Fruit fly (Drosophila melanogaster) whole organism, embryonic: ENCODE results near the gene LManV.

Experiments used
- BEAF-32 ChIP-seq: fragments of 200-800 bp; sonication (Bioruptor generic); optimal IDR thresholded peaks from 3 replicates; lab custom pipeline; 2017; ENCODE audit warnings: missing biosample characterization, missing genetic modification characterization, mild to moderate bottlenecking, moderate library complexity, missing genetic modification reagents
- BtbVII ChIP-seq: fragments of 200-800 bp; sonication (Bioruptor generic); optimal IDR thresholded peaks from 3 replicates; lab custom pipeline; 2017; ENCODE audit warnings: missing biosample characterization, mild to moderate bottlenecking, missing genetic modification characterization
- CG10321 ChIP-seq: fragments of 200-800 bp; sonication (Bioruptor generic); IDR thresholded peaks from 2 replicates; pipeline ENCODE4 v1.3.6; 2022; ENCODE audit warnings: missing biosample characterization, missing genetic modification characterization
- CG10543 ChIP-seq: fragments of 200-800 bp; sonication (Bioruptor generic); optimal IDR thresholded peaks from 3 replicates; lab custom pipeline; 2017; ENCODE audit warnings: missing biosample characterization, mild to moderate bottlenecking, missing genetic modification characterization, moderate library complexity
- CG11085 ChIP-seq: fragments of 200-800 bp; sonication (Bioruptor generic); IDR thresholded peaks from 2 replicates; pipeline ENCODE4 v1.3.6; 2022; ENCODE audit warnings: missing biosample characterization, missing genetic modification characterization
- CG11456 ChIP-seq: fragments of 200-800 bp; sonication (Bioruptor generic); IDR thresholded peaks from 3 replicates; pipeline ENCODE4 v1.3.6; 2022; ENCODE audit warnings: missing biosample characterization, missing genetic modification characterization
- CG1603 ChIP-seq: fragments of 200-800 bp; sonication (Bioruptor generic); optimal IDR thresholded peaks from 2 replicates; lab custom pipeline; 2019; ENCODE audit warnings: missing biosample characterization, mild to moderate bottlenecking, missing genetic modification characterization, moderate library complexity
- CG16815 ChIP-seq: fragments of 200-800 bp; sonication (Bioruptor generic); optimal IDR thresholded peaks from 3 replicates; lab custom pipeline; 2017; ENCODE audit warnings: missing biosample characterization, mild to moderate bottlenecking, missing genetic modification characterization
- CG17912 ChIP-seq: fragments of 200-800 bp; sonication (Bioruptor generic); optimal IDR thresholded peaks from 2 replicates; lab custom pipeline; 2018; ENCODE audit warnings: missing biosample characterization, mild to moderate bottlenecking, missing genetic modification characterization
- CG2889 ChIP-seq: fragments of 200-800 bp; sonication (Bioruptor generic); IDR thresholded peaks from 3 replicates; pipeline ENCODE4 v1.3.6; 2022; ENCODE audit warnings: missing biosample characterization, missing genetic modification characterization
- CG33213 ChIP-seq: fragments of 200-800 bp; sonication (Bioruptor generic); optimal IDR thresholded peaks from 3 replicates; lab custom pipeline; 2016; ENCODE audit warnings: missing biosample characterization, missing genetic modification characterization
- CG34224 ChIP-seq: fragments of 200-800 bp; sonication (Bioruptor generic); IDR thresholded peaks from 3 replicates; pipeline ENCODE4 v1.3.6; 2022; ENCODE audit warnings: missing biosample characterization, missing genetic modification characterization; ENCODE audit not compliant: partially characterized antibody
- CG3726 ChIP-seq: fragments of 200-800 bp; sonication (Bioruptor generic); IDR thresholded peaks from 3 replicates; pipeline ENCODE4, ENCODE4 v1.3.6; 2022; ENCODE audit warnings: missing biosample characterization, missing genetic modification characterization
- CG4424 ChIP-seq: fragments of 200-800 bp; sonication (Bioruptor generic); optimal IDR thresholded peaks from 3 replicates; lab custom pipeline; 2016; ENCODE audit warnings: missing biosample characterization, missing genetic modification characterization
- CG6272 ChIP-seq: fragments of 200-800 bp; sonication (Bioruptor generic); IDR thresholded peaks from 2 replicates; pipeline ENCODE4 v1.3.6; 2022; ENCODE audit warnings: missing biosample characterization, missing genetic modification characterization
- CG7839 ChIP-seq: fragments of 200-800 bp; sonication (Bioruptor generic); optimal IDR thresholded peaks from 3 replicates; lab custom pipeline; 2018; ENCODE audit warnings: missing biosample characterization, mild to moderate bottlenecking, missing genetic modification characterization, moderate library complexity
- CG8281 ChIP-seq: fragments of 200-800 bp; sonication (Bioruptor generic); optimal IDR thresholded peaks from 2 replicates; lab custom pipeline; 2018; ENCODE audit warnings: missing biosample characterization, mild to moderate bottlenecking, missing genetic modification characterization, moderate library complexity
- CG8359 ChIP-seq: fragments of 200-800 bp; sonication (Bioruptor generic); optimal IDR thresholded peaks from 2 replicates; lab custom pipeline; 2017; ENCODE audit warnings: missing biosample characterization, mild to moderate bottlenecking, missing genetic modification characterization, borderline replicate concordance
- CG8388 ChIP-seq: fragments of 200-800 bp; sonication (Bioruptor generic); optimal IDR thresholded peaks from 2 replicates; lab custom pipeline; 2019; ENCODE audit warnings: missing biosample characterization, mild to moderate bottlenecking, missing genetic modification characterization, moderate library complexity
- CG8944 ChIP-seq: fragments of 200-800 bp; sonication (Bioruptor generic); optimal IDR thresholded peaks from 3 replicates; lab custom pipeline; 2016; ENCODE audit warnings: missing biosample characterization, missing genetic modification characterization
- Camta ChIP-seq: fragments of 200-800 bp; sonication (Bioruptor generic); optimal IDR thresholded peaks from 2 replicates; lab custom pipeline; 2016; ENCODE audit warnings: missing biosample characterization, missing genetic modification characterization
- Chrac-16 ChIP-seq: fragments of 200-800 bp; sonication (Bioruptor generic); optimal IDR thresholded peaks from 3 replicates; lab custom pipeline; 2016; ENCODE audit warnings: missing biosample characterization, missing genetic modification characterization
- CoRest ChIP-seq: fragments of 200-800 bp; sonication (Bioruptor generic); optimal IDR thresholded peaks from 3 replicates; lab custom pipeline; 2018; ENCODE audit warnings: missing biosample characterization, mild to moderate bottlenecking, missing genetic modification characterization, moderate library complexity
- Dfd ChIP-seq, 2 experiments: fragments of >200 bp; optimal IDR thresholded peaks; 2 replicates each; lab custom pipeline; 2017; ENCODE audit warnings: missing biosample characterization in 2 of 2, missing genetic modification characterization in 2 of 2
- Doc3 ChIP-seq: fragments of 200-800 bp; sonication (Bioruptor generic); IDR thresholded peaks from 3 replicates; pipeline ENCODE4 v1.3.6; 2022; ENCODE audit warnings: missing biosample characterization, missing genetic modification characterization; ENCODE audit not compliant: partially characterized antibody
- Dref ChIP-seq: fragments of 200-800 bp; sonication (Bioruptor generic); IDR thresholded peaks from 2 replicates; pipeline ENCODE4 v1.3.6; 2022; ENCODE audit warnings: missing biosample characterization, missing genetic modification characterization
- Fer3 ChIP-seq: fragments of 200-800 bp; sonication (Bioruptor generic); optimal IDR thresholded peaks from 2 replicates; lab custom pipeline; 2018; ENCODE audit warnings: missing biosample characterization, mild to moderate bottlenecking, missing genetic modification characterization, moderate library complexity
- Hmx ChIP-seq: fragments of 200-800 bp; sonication (Bioruptor generic); optimal IDR thresholded peaks from 2 replicates; lab custom pipeline; 2016; ENCODE audit warnings: missing biosample characterization, missing genetic modification characterization
- Kr ChIP-seq: fragments of 200-800 bp; sonication (Bioruptor generic); optimal IDR thresholded peaks from 2 replicates; lab custom pipeline; 2017; ENCODE audit warnings: missing biosample characterization, mild to moderate bottlenecking, missing genetic modification characterization
- Optix ChIP-seq: fragments of 200-800 bp; sonication (Bioruptor generic); IDR thresholded peaks from 3 replicates; pipeline ENCODE4 v1.3.6; 2022; ENCODE audit warnings: missing biosample characterization, missing genetic modification characterization
- Spps ChIP-seq: fragments of 200-800 bp; sonication (Bioruptor generic); optimal IDR thresholded peaks from 2 replicates; lab custom pipeline; 2018; ENCODE audit warnings: missing biosample characterization, mild to moderate bottlenecking, missing genetic modification characterization
- Sry-δ ChIP-seq: fragments of 200-800 bp; sonication (Bioruptor generic); optimal IDR thresholded peaks from 2 replicates; lab custom pipeline; 2016; ENCODE audit warnings: missing biosample characterization, missing genetic modification characterization
- ap ChIP-seq: fragments of 200-800 bp; sonication (Bioruptor generic); IDR thresholded peaks from 2 replicates; pipeline ENCODE4 v1.3.6; 2022; ENCODE audit warnings: missing biosample characterization, missing genetic modification characterization
- bigmax ChIP-seq: fragments of 200-800 bp; sonication (Bioruptor generic); optimal IDR thresholded peaks from 2 replicates; lab custom pipeline; 2018; ENCODE audit warnings: missing biosample characterization, mild to moderate bottlenecking, missing genetic modification characterization
- cas ChIP-seq: fragments of 200-800 bp; sonication (Bioruptor generic); IDR thresholded peaks from 2 replicates; pipeline ENCODE4 v1.3.6; 2022; ENCODE audit warnings: missing biosample characterization, missing genetic modification characterization
- cato ChIP-seq: fragments of 200-800 bp; sonication (Bioruptor generic); optimal IDR thresholded peaks from 2 replicates; lab custom pipeline; 2016; ENCODE audit warnings: missing biosample characterization, missing genetic modification characterization, borderline replicate concordance
- danr ChIP-seq: fragments of 200-800 bp; sonication (Bioruptor generic); IDR thresholded peaks from 2 replicates; pipeline ENCODE4 v1.3.6; 2022; ENCODE audit warnings: missing biosample characterization, missing genetic modification characterization
- dpn ChIP-seq, 2 experiments: fragments of 200-800 bp; sonication (Bioruptor generic); optimal IDR thresholded peaks; 3 replicates each; lab custom pipeline; 2016; ENCODE audit warnings: missing biosample characterization in 2 of 2, missing genetic modification characterization in 2 of 2
- fd64A ChIP-seq: fragments of 200-800 bp; sonication (Bioruptor generic); optimal IDR thresholded peaks from 3 replicates; lab custom pipeline; 2018; ENCODE audit warnings: missing biosample characterization, mild to moderate bottlenecking, missing genetic modification characterization
- gcm ChIP-seq: fragments of 200-800 bp; sonication (Bioruptor generic); optimal IDR thresholded peaks from 2 replicates; lab custom pipeline; 2019; ENCODE audit warnings: missing biosample characterization, mild to moderate bottlenecking, missing genetic modification characterization, moderate library complexity
- gfzf ChIP-seq: fragments of 200-800 bp; sonication (Bioruptor generic); optimal IDR thresholded peaks from 2 replicates; lab custom pipeline; 2016; ENCODE audit warnings: missing biosample characterization, mild to moderate bottlenecking, missing genetic modification characterization, moderate library complexity
- grau ChIP-seq: fragments of 200-800 bp; optimal IDR thresholded peaks from 3 replicates; lab custom pipeline; 2019; ENCODE audit warnings: missing biosample characterization, mild to moderate bottlenecking, missing genetic modification characterization, moderate library complexity
- hbn ChIP-seq: fragments of 200-800 bp; sonication (Bioruptor generic); IDR thresholded peaks from 2 replicates; pipeline ENCODE4 v1.3.6; 2022; ENCODE audit warnings: missing biosample characterization, missing genetic modification characterization; ENCODE audit not compliant: partially characterized antibody
- kay ChIP-seq: fragments of 200-800 bp; sonication (Bioruptor generic); optimal IDR thresholded peaks from 2 replicates; lab custom pipeline; 2016; ENCODE audit warnings: missing biosample characterization, missing genetic modification characterization
- lov ChIP-seq, 2 experiments: fragments of 200-800 bp in 1 of 2; fragments of >200 bp in 1 of 2; sonication (Bioruptor generic) in 1 of 2; IDR thresholded peaks in 1 of 2; optimal IDR thresholded peaks in 1 of 2; 2 replicates in 1 of 2; 3 replicates in 1 of 2; pipeline versions ENCODE4 v1.3.6 to Lab custom; 2017 to 2022; ENCODE audit warnings: missing biosample characterization in 1 of 2, missing genetic modification characterization in 1 of 2
- mld ChIP-seq: fragments of 200-800 bp; sonication (Bioruptor generic); IDR thresholded peaks from 3 replicates; pipeline ENCODE4 v1.3.6; 2022; ENCODE audit warnings: missing biosample characterization, missing genetic modification characterization; ENCODE audit not compliant: partially characterized antibody
- otp ChIP-seq: fragments of 200-800 bp; sonication (Bioruptor generic); IDR thresholded peaks from 3 replicates; pipeline ENCODE4, ENCODE4 v1.3.6; 2022; ENCODE audit warnings: missing biosample characterization, missing genetic modification characterization
- row ChIP-seq: fragments of 200-800 bp; sonication (Bioruptor generic); IDR thresholded peaks from 3 replicates; pipeline ENCODE4 v1.3.6; 2022; ENCODE audit warnings: missing biosample characterization, missing genetic modification characterization
- ttk ChIP-seq: fragments of 200-800 bp; sonication (Bioruptor generic); IDR thresholded peaks from 2 replicates; pipeline ENCODE4 v2.1.2; 2022; ENCODE audit warnings: missing biosample characterization, missing genetic modification characterization

LManV gene

DNA sequence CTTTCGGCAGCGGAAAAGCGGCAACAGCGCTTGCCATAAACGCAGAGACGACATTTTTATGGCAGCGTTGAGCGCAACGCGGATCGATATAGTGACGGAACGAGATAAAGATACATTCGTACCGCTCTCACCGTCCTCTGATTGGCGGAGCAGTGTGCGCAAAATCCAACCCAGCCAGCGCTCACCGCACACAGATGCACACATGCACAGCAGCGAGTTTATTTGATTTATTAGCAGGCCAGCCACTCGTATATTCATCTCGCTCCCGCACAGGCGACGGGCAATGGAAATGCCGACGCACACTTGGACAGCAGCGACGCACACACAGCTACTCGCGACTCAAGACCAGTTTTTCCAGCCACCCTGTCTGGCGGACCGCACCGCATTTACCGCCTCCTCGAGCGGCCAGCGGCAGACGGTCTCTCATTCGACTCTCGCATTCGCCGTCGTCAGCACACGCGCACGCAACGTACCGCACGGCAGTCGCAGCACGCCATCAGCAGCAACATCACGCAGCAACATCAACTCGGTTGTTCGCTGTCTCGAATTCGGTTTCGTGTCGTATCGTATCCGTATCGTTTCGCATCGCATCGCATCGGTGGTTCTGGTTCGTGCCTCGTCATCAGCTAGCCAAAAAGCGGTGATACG lies 49.3 kb upstream of the LManV start, which contains the start of gene SoxN (continued):
- TF ChIP-seq CG8359 = no peak
- TF ChIP-seq Hmx (GFP tag; lab: Kevin White, UChicago) = no peak
- TF ChIP-seq bigmax = no peak
- TF ChIP-seq otp (GFP tag; lab: Robert Waterston, UW) = peak; percentile 81
- TF ChIP-seq fd64A (GFP tag; lab: Kevin White, UChicago) = no peak
- TF ChIP-seq BtbVII (GFP tag; lab: Kevin White, UChicago) = no peak
- no peak for TF ChIP-seq Dref (GFP tag; lab: Robert Waterston, UW)
- peak; percentile 14 for TF ChIP-seq gcm
- TF ChIP-seq CG2889 = no peak
- peak; percentile 84 for TF ChIP-seq CG10543 (GFP tag; lab: Kevin White, UChicago)
- TF ChIP-seq cas (GFP tag; lab: Robert Waterston, UW) = no peak
- TF ChIP-seq cato (GFP tag; lab: Kevin White, UChicago) = no peak
- TF ChIP-seq ttk (GFP tag; lab: Robert Waterston, UW) = no peak
- no peak for TF ChIP-seq CG11456 (GFP tag; lab: Robert Waterston, UW)
- TF ChIP-seq dpn (GFP tag; optimal IDR thresholded peaks at IDR 0.05; lab: Kevin White, UChicago) = no peak
- TF ChIP-seq CG7839 (tag; lab: Kevin White, UChicago) = peak; percentile 5
- TF ChIP-seq BEAF-32 = no peak
- TF ChIP-seq gfzf (GFP tag; lab: Kevin White, UChicago) = no peak
- no peak for TF ChIP-seq CG6272
- no peak for TF ChIP-seq CG16815 (GFP tag; lab: Kevin White, UChicago)
- no peak for TF ChIP-seq Fer3 (tag; lab: Kevin White, UChicago)
- TF ChIP-seq CG3726 (GFP tag; lab: Robert Waterston, UW) = no peak
- no peak for TF ChIP-seq mld (GFP tag; lab: Robert Waterston, UW)
- peak in 1 of 2 experiments; percentile 11 for TF ChIP-seq Dfd (GFP tag; optimal IDR thresholded peaks at IDR 0.05; lab: Kevin White, UChicago)
- 0 out of 2 replicates have a peak, but pooled peaks have one; percentile 34 for TF ChIP-seq hbn
- peak; percentile 35; the same call in 2 of the 3 replicates for TF ChIP-seq Optix
- TF ChIP-seq Doc3 (GFP tag; lab: Robert Waterston, UW) = no peak; the same call in 2 of the 3 replicates
- no peak; the same call in 2 of the 3 replicates for TF ChIP-seq row (GFP tag; lab: Robert Waterston, UW)
- no peak for TF ChIP-seq kay
- TF ChIP-seq CG33213 (GFP tag; lab: Kevin White, UChicago) = no peak
- TF ChIP-seq CG10321 = peak; percentile 98
- TF ChIP-seq grau (tag; lab: Kevin White, UChicago) = no peak
- TF ChIP-seq Kr (GFP tag; lab: Kevin White, UChicago) = no peak
- no peak for TF ChIP-seq CG17912 (GFP tag; lab: Kevin White, UChicago)
- TF ChIP-seq Spps (tag; lab: Kevin White, UChicago) = no peak
- TF ChIP-seq CG8388 = no peak
- TF ChIP-seq CG34224 (GFP tag; lab: Robert Waterston, UW) = peak; percentile 62
- no peak; the same call in 1 of the 2 replicates for TF ChIP-seq CG11085
- no peak for TF ChIP-seq CG4424
- no peak for TF ChIP-seq Camta (GFP tag; lab: Kevin White, UChicago)
- no peak for TF ChIP-seq danr
- TF ChIP-seq CG8944 (GFP tag; lab: Kevin White, UChicago) = no peak
- no peak for TF ChIP-seq Chrac-16 (GFP tag; lab: Kevin White, UChicago)
- peak; percentile 61 for TF ChIP-seq CoRest (tag; lab: Kevin White, UChicago)
- TF ChIP-seq CG1603 (tag; lab: Kevin White, UChicago) = peak; percentile 27
- TF ChIP-seq lov (optimal IDR thresholded peaks at IDR 0.05; lab: Kevin White, UChicago) = no peak
- TF ChIP-seq lov (GFP tag; IDR thresholded peaks at IDR 0.05; lab: Robert Waterston, UW) = no peak
- no peak for TF ChIP-seq ap
- TF ChIP-seq Sry-δ (GFP tag; lab: Kevin White, UChicago) = no peak
- no peak for TF ChIP-seq CG8281 (tag; lab: Kevin White, UChicago)
